Worm (Caenorhabditis elegans) whole organism, L3 larva: ENCODE data around the gene gap-1.
A peak's percentile ranks its signal among the peaks of the same experiment; 100 is the strongest.

ENCODE experiments used
- R02D3.7 ChIP-seq: fragments of 150-350 bp; optimal IDR thresholded peaks from 2 replicates; lab custom pipeline; 2014; ENCODE audit warnings: missing biosample characterization, missing genetic modification characterization
- ZK546.5 ChIP-seq: sonication (generic microtip); optimal IDR thresholded peaks from 2 replicates; lab custom pipeline; 2017; ENCODE audit warnings: missing biosample characterization, missing genetic modification characterization
- ama-1 ChIP-seq: fragments of 150-350 bp; optimal IDR thresholded peaks from 2 replicates; lab custom pipeline; 2018
- ceh-28 ChIP-seq: fragments of 150-350 bp; optimal IDR thresholded peaks from 2 replicates; lab custom pipeline; 2014; ENCODE audit warnings: missing biosample characterization, missing genetic modification reagents, missing genetic modification characterization
- ceh-82 ChIP-seq: fragments of 150-350 bp; optimal IDR thresholded peaks from 2 replicates; lab custom pipeline; 2014; ENCODE audit warnings: missing biosample characterization, missing genetic modification characterization
- egl-27 ChIP-seq: sonication (generic microtip); optimal IDR thresholded peaks from 4 replicates; lab custom pipeline; 2017; ENCODE audit warnings: missing biosample characterization, missing genetic modification reagents, missing genetic modification characterization
- elt-1 ChIP-seq: fragments of 150-350 bp; optimal IDR thresholded peaks from 2 replicates; lab custom pipeline; 2014; ENCODE audit warnings: missing biosample characterization, missing genetic modification characterization
- elt-2 ChIP-seq: sonication (generic microtip); optimal IDR thresholded peaks from 2 replicates; lab custom pipeline; 2016; ENCODE audit warnings: missing genetic modification reagents, mild to moderate bottlenecking, missing genetic modification characterization, missing compliant biosample characterization
- elt-3 ChIP-seq, 3 experiments: fragments of 150-350 bp in 1 of 3; sonication (generic microtip) in 2 of 3; optimal IDR thresholded peaks; 2 replicates in 2 of 3; 4 replicates in 1 of 3; lab custom pipeline; 2014 to 2017; ENCODE audit warnings: missing biosample characterization in 3 of 3, missing genetic modification characterization in 3 of 3
- fkh-2 ChIP-seq: fragments of 150-350 bp; optimal IDR thresholded peaks from 2 replicates; lab custom pipeline; 2014; ENCODE audit warnings: missing biosample characterization, missing genetic modification reagents, missing genetic modification characterization
- fos-1 ChIP-seq: fragments of 150-350 bp; optimal IDR thresholded peaks from 2 replicates; lab custom pipeline; 2014; ENCODE audit warnings: missing biosample characterization, missing genetic modification characterization
- hmg-11 ChIP-seq: sonication (generic microtip); optimal IDR thresholded peaks from 2 replicates; lab custom pipeline; 2016; ENCODE audit warnings: missing genetic modification characterization, missing compliant biosample characterization
- lin-15B ChIP-seq: fragments of 150-350 bp; optimal IDR thresholded peaks from 2 replicates; lab custom pipeline; 2014; ENCODE audit warnings: missing biosample characterization, missing genetic modification characterization
- lin-39 ChIP-seq: fragments of 150-350 bp; optimal IDR thresholded peaks from 2 replicates; lab custom pipeline; 2018; ENCODE audit warnings: missing biosample characterization, missing genetic modification reagents, missing genetic modification characterization
- mdl-1 ChIP-seq: fragments of 150-350 bp; optimal IDR thresholded peaks from 2 replicates; lab custom pipeline; 2014; ENCODE audit warnings: missing biosample characterization, missing genetic modification characterization
- mml-1 ChIP-seq: fragments of 150-350 bp; sonication (generic microtip); optimal IDR thresholded peaks from 3 replicates; lab custom pipeline; 2014; ENCODE audit warnings: missing biosample characterization, missing genetic modification characterization
- nfya-1 ChIP-seq: sonication (generic microtip); optimal IDR thresholded peaks from 2 replicates; lab custom pipeline; 2017; ENCODE audit warnings: missing genetic modification characterization, mild to moderate bottlenecking, missing compliant biosample characterization, antibody characterized with exemption, moderate library complexity; ENCODE audit not compliant: insufficient read depth
- nhr-12 ChIP-seq: fragments of 150-350 bp; optimal IDR thresholded peaks from 2 replicates; lab custom pipeline; 2014; ENCODE audit warnings: missing biosample characterization, missing genetic modification characterization
- nhr-23 ChIP-seq: fragments of 150-350 bp; optimal IDR thresholded peaks from 2 replicates; lab custom pipeline; 2014; ENCODE audit warnings: missing biosample characterization, missing genetic modification reagents, missing genetic modification characterization
- nhr-237 ChIP-seq: fragments of 150-350 bp; optimal IDR thresholded peaks from 2 replicates; lab custom pipeline; 2014; ENCODE audit warnings: missing biosample characterization, missing genetic modification characterization
- nhr-25 ChIP-seq: sonication (generic microtip); optimal IDR thresholded peaks from 2 replicates; lab custom pipeline; 2017; ENCODE audit warnings: missing biosample characterization, missing genetic modification characterization
- nhr-43 ChIP-seq: sonication (generic microtip); optimal IDR thresholded peaks from 2 replicates; lab custom pipeline; 2016; ENCODE audit warnings: mild to moderate bottlenecking, missing genetic modification characterization, missing compliant biosample characterization; ENCODE audit not compliant: poor library complexity, severe bottlenecking
- nhr-76 ChIP-seq: fragments of 150-350 bp; sonication (generic microtip); optimal IDR thresholded peaks from 5 replicates; lab custom pipeline; 2014; ENCODE audit warnings: missing biosample characterization, missing genetic modification characterization
- nhr-77 ChIP-seq: fragments of 150-350 bp; optimal IDR thresholded peaks from 2 replicates; lab custom pipeline; 2014; ENCODE audit warnings: missing biosample characterization, missing genetic modification characterization
- pha-4 ChIP-seq: fragments of 150-350 bp; optimal IDR thresholded peaks from 2 replicates; lab custom pipeline; 2014; ENCODE audit warnings: missing biosample characterization, missing genetic modification reagents, missing genetic modification characterization
- pqm-1 ChIP-seq: fragments of 150-350 bp; optimal IDR thresholded peaks from 2 replicates; lab custom pipeline; 2017; ENCODE audit warnings: missing biosample characterization, missing genetic modification characterization, inconsistent platforms
- sea-2 ChIP-seq: fragments of 150-350 bp; sonication (generic microtip); optimal IDR thresholded peaks from 4 replicates; lab custom pipeline; 2014; ENCODE audit warnings: missing biosample characterization, missing genetic modification reagents, missing genetic modification characterization
- skn-1 ChIP-seq: fragments of 150-350 bp; optimal IDR thresholded peaks from 2 replicates; lab custom pipeline; 2014; ENCODE audit warnings: missing biosample characterization, missing genetic modification characterization
- tbx-2 ChIP-seq: sonication (generic microtip); optimal IDR thresholded peaks from 2 replicates; lab custom pipeline; 2016; ENCODE audit warnings: mild to moderate bottlenecking, missing genetic modification characterization, missing compliant biosample characterization
- zag-1 ChIP-seq: fragments of 150-350 bp; optimal IDR thresholded peaks from 2 replicates; lab custom pipeline; 2014; ENCODE audit warnings: missing biosample characterization, missing genetic modification characterization
- ztf-11 ChIP-seq: fragments of 150-350 bp; optimal IDR thresholded peaks from 2 replicates; lab custom pipeline; 2014; ENCODE audit warnings: missing biosample characterization, missing genetic modification characterization
- ztf-4 ChIP-seq: fragments of 150-350 bp; optimal IDR thresholded peaks from 2 replicates; lab custom pipeline; 2014; ENCODE audit warnings: missing biosample characterization, missing genetic modification characterization

Gene gap-1

DNA sequence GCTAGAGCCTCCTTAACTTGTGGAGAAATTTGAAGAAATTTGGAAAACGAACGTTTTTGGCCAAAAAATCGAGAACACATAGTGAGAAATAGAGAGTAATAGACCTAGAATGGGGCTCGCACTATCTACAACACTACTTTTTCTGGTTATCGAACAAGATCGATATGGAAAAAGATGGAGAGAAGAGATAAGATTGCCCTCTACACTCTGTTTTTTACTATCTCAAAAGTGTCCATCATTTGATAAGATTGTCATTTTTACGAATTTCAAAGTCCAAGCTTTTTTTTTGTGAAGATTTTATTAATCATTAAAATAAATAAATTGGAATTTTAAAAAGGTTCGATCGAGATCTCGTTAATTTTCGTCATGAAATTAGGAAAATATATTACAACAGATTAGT is 11.5 kb downstream of the gap-1 start, which contains the start of gene T24C12.3:
Gene T24C12.3, minus strand, starts transcription at position 134 of the 400 bp plus-strand sequence.
- TF ChIP-seq hmg-11 (tag; lab: Kevin White, UChicago) (no peak), pqm-1 (tag; lab: Kevin White, UChicago) (peak; percentile 82), elt-3 (tag; optimal IDR thresholded peaks at IDR 0.05; lab: Kevin White, UChicago) (peak in 1 of 3 experiments; percentile 69), sea-2 (GFP tag; lab: Kevin White, UChicago) (no peak), nhr-43 (no peak), mdl-1 (no peak), elt-1 (peak; percentile 43), pha-4 (tag; lab: Kevin White, UChicago) (no peak), elt-2 (peak; percentile 92)
- TF ChIP-seq, all 47 proteins: peak for 4

DNA sequence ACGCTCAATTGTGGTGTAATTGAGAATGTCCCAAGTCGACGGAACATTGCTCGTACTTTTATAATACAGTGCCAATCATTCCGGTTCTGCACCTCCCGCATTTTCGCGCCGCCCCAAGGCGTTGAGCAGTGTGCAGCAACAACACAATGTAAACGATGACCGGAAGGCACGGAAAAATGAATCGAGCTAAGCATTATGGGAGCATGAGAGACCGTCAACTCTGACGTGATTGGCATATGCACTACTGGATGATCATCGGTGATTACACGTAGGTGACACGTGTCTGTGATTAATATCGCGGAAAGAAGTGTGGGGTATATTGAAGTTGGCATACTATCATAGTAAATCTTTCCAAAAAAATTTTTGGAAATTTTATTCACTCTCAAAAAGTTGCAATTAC is 12.7 kb downstream of the gap-1 start, which contains the start of gene T24C12.4:
Gene T24C12.4, minus strand, starts transcription at position 101 of the 400 bp plus-strand sequence.
- TF ChIP-seq ceh-82 (no peak), elt-1 (no peak), ZK546.5 (tag; lab: Kevin White, UChicago) (no peak), fkh-2 (tag; lab: Kevin White, UChicago) (no peak), nhr-12 (tag; lab: Kevin White, UChicago) (no peak), zag-1 (no peak)

DNA sequence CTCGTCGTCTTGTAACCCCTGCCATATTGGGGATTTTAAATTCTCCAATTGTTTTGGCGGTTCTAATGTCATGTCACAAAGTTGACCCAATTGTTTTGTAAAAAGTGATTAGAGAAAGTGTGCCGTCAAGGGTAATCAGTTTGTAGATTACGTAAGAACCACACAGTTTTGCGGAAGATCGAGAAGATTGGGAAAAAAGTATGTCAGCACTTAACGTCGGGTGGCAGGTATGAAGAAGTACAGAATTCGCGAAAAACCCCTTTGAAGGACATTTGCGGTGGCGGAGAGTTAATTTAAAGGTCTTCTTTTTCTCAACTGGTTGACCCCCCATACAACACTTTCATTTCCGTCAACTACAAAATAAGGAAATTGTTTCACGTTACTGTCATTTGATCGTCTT is 16.1 kb downstream of the gap-1 start:
- no peak for TF ChIP-seq fkh-2 (tag; lab: Kevin White, UChicago)
- peak; percentile 51 for TF ChIP-seq nhr-25 (tag; lab: Kevin White, UChicago)
- no peak for TF ChIP-seq ztf-4 (tag; lab: Kevin White, UChicago)
- no peak for TF ChIP-seq R02D3.7 (tag; lab: Kevin White, UChicago)
- no peak for TF ChIP-seq pha-4 (tag; lab: Kevin White, UChicago)
- TF ChIP-seq elt-3 (tag; optimal IDR thresholded peaks at IDR 0.05; lab: Kevin White, UChicago): peak in 1 of 3 experiments; percentile 27
- TF ChIP-seq nhr-76 (tag; lab: Kevin White, UChicago): no peak
- no peak for TF ChIP-seq fos-1 (tag; lab: Kevin White, UChicago)
- TF ChIP-seq pqm-1 (tag; lab: Kevin White, UChicago): no peak
- TF ChIP-seq mml-1 (tag; lab: Kevin White, UChicago): no peak
- no peak for TF ChIP-seq mdl-1
- peak; percentile 74 for TF ChIP-seq nhr-23 (tag; lab: Kevin White, UChicago)
- no peak for TF ChIP-seq nhr-12 (tag; lab: Kevin White, UChicago)
- TF ChIP-seq, all 47 proteins: peak for 3

- TF ChIP-seq nhr-23 (tag; lab: Kevin White, UChicago) (peak; percentile 9), elt-2 (no peak)
These were observed 17.9 kb downstream of the gap-1 start for ce11 chrX:2210164-2210563.

DNA sequence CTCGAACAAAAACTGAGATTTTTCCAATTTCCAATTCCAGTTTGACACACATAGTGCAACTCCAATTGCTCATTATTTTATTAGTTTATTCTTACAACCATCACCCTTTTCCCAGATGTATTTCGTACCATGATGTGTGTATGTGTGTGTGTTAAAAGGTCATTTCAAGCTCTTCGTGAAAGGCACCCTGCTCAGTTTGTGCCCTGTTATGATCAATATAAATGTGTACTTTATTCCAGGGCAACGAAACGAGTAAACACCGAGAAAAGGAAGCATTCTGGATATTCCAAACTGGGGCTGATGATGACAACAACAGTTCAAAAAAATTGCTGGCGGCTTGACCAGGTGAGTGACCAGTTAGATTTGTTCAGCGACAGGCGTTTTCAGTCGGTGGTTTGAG is 18.4 kb downstream of the gap-1 start, which contains the start of gene peb-1:
Gene peb-1, plus strand, starts transcription at position 301 of the 400 bp plus-strand sequence.
- no peak for TF ChIP-seq ceh-28 (tag; lab: Kevin White, UChicago)
- TF ChIP-seq ztf-4 (tag; lab: Kevin White, UChicago): no peak
- TF ChIP-seq elt-1: no peak
- no peak for TF ChIP-seq nhr-237 (tag; lab: Kevin White, UChicago)
- TF ChIP-seq lin-15B (tag; lab: Kevin White, UChicago): no peak
- no peak for TF ChIP-seq nhr-77 (tag; lab: Kevin White, UChicago)
- no peak for TF ChIP-seq nfya-1 (tag; lab: Kevin White, UChicago)
- TF ChIP-seq, all 47 proteins: peak for 0

ce11 chrX:2212141-2212540 is 19.8 kb downstream of the gap-1 start:
- TF ChIP-seq pha-4 (tag; lab: Kevin White, UChicago): peak; percentile 21
- no peak for TF ChIP-seq hmg-11 (tag; lab: Kevin White, UChicago)
- TF ChIP-seq, all 47 proteins: peak for 1

- TF ChIP-seq egl-27 (tag; lab: Kevin White, UChicago) (no peak), nhr-77 (tag; lab: Kevin White, UChicago) (no peak), ceh-28 (tag; lab: Kevin White, UChicago) (no peak), lin-39 (tag; lab: Kevin White, UChicago) (no peak), nhr-25 (tag; lab: Kevin White, UChicago) (no peak), ama-1 (no peak), skn-1 (tag; lab: Kevin White, UChicago) (no peak), elt-2 (no peak), tbx-2 (tag; lab: Kevin White, UChicago) (no peak), ztf-11 (no peak), pha-4 (tag; lab: Kevin White, UChicago) (no peak), mml-1 (tag; lab: Kevin White, UChicago) (no peak)
These were observed 20.4 kb downstream of the gap-1 start for ce11 chrX:2212712-2213111.
